Fruit fly (Drosophila melanogaster) Kc167 (cell line): ENCODE results near the gene numb.

Source experiments
- h ChIP-seq: fragments of >200 bp; optimal IDR thresholded peaks from 3 replicates; lab custom pipeline; 2018; ENCODE audit warnings: missing external identifiers
- ttk ChIP-seq: sonication (Bioruptor generic); optimal IDR thresholded peaks from 2 replicates; lab custom pipeline; 2017; ENCODE audit warnings: missing external identifiers

dm6 chr2L:9449257-9449972 is 12.1 kb downstream of the numb start:
- TF ChIP-seq h (lab: Kevin White, UChicago) (no peak), ttk (lab: Kevin White, UChicago) (no peak)
